Fruit fly (Drosophila melanogaster): ENCODE measurements around the gene CG31219.

- TF ChIP-seq EcR (GFP tag; optimal IDR thresholded peaks at IDR 0.05) = no peak
- no peak for TF ChIP-seq D1 (tag; optimal IDR thresholded peaks at IDR 0.05)
- TF ChIP-seq rn (GFP tag; IDR thresholded peaks at IDR 0.05) = no peak
- TF ChIP-seq CG8159 (tag; optimal IDR thresholded peaks at IDR 0.05) = no peak
- no peak for TF ChIP-seq fd96Ca (GFP tag; IDR thresholded peaks at IDR 0.05)
- TF ChIP-seq CG10348 (GFP tag; IDR thresholded peaks at IDR 0.05) = no peak
- TF ChIP-seq CG12605 (GFP tag; IDR thresholded peaks at IDR 0.05) = no peak
These were observed 8.6 kb downstream of the CG31219 start, which contains the start of gene ort for dm6 chr3R:19659448-19659847.
